Worm (Caenorhabditis elegans): ENCODE measurements around the gene unc-22.

unc-22 gene

ce11 chrIV:11986407-11986806 is 24.4 kb downstream of the unc-22 start:
- TF ChIP-seq lin-39 (tag; optimal IDR thresholded peaks at IDR 0.05) (no peak), ceh-16 (tag; optimal IDR thresholded peaks at IDR 0.05) (no peak), nhr-10 (tag; optimal IDR thresholded peaks at IDR 0.05) (no peak), Y55F3AM.14 (GFP tag; optimal IDR thresholded peaks at IDR 0.05) (no peak), mab-5 (tag; optimal IDR thresholded peaks at IDR 0.05) (no peak), sma-3 (GFP tag; optimal IDR thresholded peaks at IDR 0.05) (no peak), ztf-4 (tag; optimal IDR thresholded peaks at IDR 0.05) (no peak), lin-11 (tag; optimal IDR thresholded peaks at IDR 0.05) (no peak), mdl-1 (tag; optimal IDR thresholded peaks at IDR 0.05) (no peak), unc-39 (tag; optimal IDR thresholded peaks at IDR 0.05) (no peak), blmp-1 (tag; optimal IDR thresholded peaks at IDR 0.05; ENCODE audit: insufficient read depth) (no peak), elt-3 (tag; optimal IDR thresholded peaks at IDR 0.05) (no peak), ama-1 (optimal IDR thresholded peaks at IDR 0.05) (no peak), nhr-23 (tag; optimal IDR thresholded peaks at IDR 0.05) (no peak), zag-1 (tag; optimal IDR thresholded peaks at IDR 0.05) (no peak), nhr-6 (tag; optimal IDR thresholded peaks at IDR 0.05) (no peak), lsy-2 (tag; optimal IDR thresholded peaks at IDR 0.05) (no peak)

DNA sequence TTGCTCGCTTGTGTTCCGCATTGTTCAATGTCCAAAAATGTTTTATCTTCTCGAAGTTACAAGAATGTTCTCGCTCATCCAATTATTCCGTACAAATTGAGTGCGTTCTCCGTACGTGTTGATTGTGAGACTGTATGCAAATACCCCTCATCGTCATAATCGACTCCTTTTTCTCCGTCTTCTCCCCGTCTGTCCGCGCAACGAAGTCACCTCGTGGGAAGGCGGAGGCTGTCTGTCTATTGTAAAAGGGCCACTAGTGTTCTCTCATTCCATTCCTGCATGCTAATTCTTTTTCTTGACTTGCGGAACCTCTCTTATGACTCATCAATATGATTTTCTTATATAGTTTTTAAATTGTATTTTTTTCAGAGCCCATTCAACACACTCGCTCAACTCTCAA is 40.6 kb downstream of the unc-22 start, which contains the start of gene ZK829.9:
Gene ZK829.9, plus strand, starts transcription at position 364 of the 400 bp plus-strand sequence.
- TF ChIP-seq dmd-4 (tag; optimal IDR thresholded peaks at IDR 0.05) = no peak

- TF ChIP-seq elt-1 (tag; optimal IDR thresholded peaks at IDR 0.05) = no peak
- TF ChIP-seq sma-3 (GFP tag; optimal IDR thresholded peaks at IDR 0.05) = no peak
- no peak for TF ChIP-seq ceh-82 (tag; optimal IDR thresholded peaks at IDR 0.05)
- no peak for TF ChIP-seq lsy-2 (tag; optimal IDR thresholded peaks at IDR 0.05)
- TF ChIP-seq nhr-77 (tag; optimal IDR thresholded peaks at IDR 0.05) = no peak
- TF ChIP-seq aly-2 (tag; optimal IDR thresholded peaks at IDR 0.05) = no peak
- TF ChIP-seq nhr-23 (tag; optimal IDR thresholded peaks at IDR 0.05) = no peak
- no peak for TF ChIP-seq lin-39 (tag; optimal IDR thresholded peaks at IDR 0.05)
- TF ChIP-seq snpc-4 (tag; optimal IDR thresholded peaks at IDR 0.05) = no peak
- TF ChIP-seq fos-1 (tag; optimal IDR thresholded peaks at IDR 0.05) = no peak
- no peak for TF ChIP-seq egl-27 (tag; optimal IDR thresholded peaks at IDR 0.05)
- TF ChIP-seq ztf-1 (GFP tag; conservative IDR thresholded peaks at IDR 0.05) = no peak
- TF ChIP-seq unc-55 (GFP tag; optimal IDR thresholded peaks at IDR 0.05) = no peak
These were observed 45.5 kb downstream of the unc-22 start, which contains the start of gene srj-1 for ce11 chrIV:11965327-11965726. TSS of gene srj-1 (minus strand) at chrIV:11965427.

DNA sequence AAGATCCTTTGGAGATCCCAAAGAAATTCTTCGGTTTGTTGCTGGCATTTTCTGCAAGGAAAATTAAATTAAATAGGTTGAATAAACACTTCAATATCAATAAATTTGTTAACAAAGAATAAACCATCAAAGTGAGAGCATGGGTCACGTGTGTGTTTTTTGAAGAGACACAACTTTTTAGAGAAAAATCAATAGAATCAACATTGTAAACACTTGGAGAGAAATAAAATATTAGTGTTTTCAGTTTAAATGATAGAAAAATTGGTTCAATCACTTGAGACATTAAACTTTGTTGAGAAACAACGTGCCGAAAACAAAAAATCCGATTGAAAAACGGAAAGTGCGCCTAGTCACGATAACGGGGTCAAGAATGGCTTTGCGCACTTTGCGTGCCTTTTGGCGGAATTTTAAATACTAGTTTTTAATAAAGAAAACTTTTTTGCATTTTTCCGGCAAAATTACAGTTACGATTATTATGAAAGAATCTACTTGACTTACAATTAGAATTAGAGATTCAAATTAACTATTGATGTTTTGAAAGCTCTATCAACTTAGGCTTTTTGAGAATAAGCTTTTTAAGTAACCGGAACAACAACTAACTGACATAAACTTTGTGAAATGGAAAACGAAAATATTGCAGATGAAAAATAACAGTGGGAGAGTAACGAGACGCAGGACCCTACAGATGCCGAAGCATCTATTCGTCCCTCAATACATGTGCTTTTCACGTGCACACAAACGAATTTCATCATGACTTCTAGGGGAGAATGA is 49.1 kb downstream of the unc-22 start, which contains the start of gene ZK829.7:
Gene ZK829.7, minus strand, starts transcription at position 51 of the 771 bp plus-strand sequence.
- TF ChIP-seq alr-1 (tag; optimal IDR thresholded peaks at IDR 0.05) (no peak), lsy-2 (tag; optimal IDR thresholded peaks at IDR 0.05) (peak; percentile 77 to 89), crh-2 (tag; optimal IDR thresholded peaks at IDR 0.05) (peak; percentile 85), blmp-1 (tag; optimal IDR thresholded peaks at IDR 0.05; ENCODE audit: insufficient read depth) (peak; percentile 13), lin-11 (tag; optimal IDR thresholded peaks at IDR 0.05) (no peak), R02D3.7 (tag; optimal IDR thresholded peaks at IDR 0.05) (peak; percentile 5), peb-1 (tag; optimal IDR thresholded peaks at IDR 0.05) (no peak), aly-2 (tag; optimal IDR thresholded peaks at IDR 0.05) (no peak), elt-3 (tag; optimal IDR thresholded peaks at IDR 0.05) (no peak), unc-39 (tag; optimal IDR thresholded peaks at IDR 0.05) (no peak), nhr-12 (tag; optimal IDR thresholded peaks at IDR 0.05) (no peak), F13H6.1 (tag; optimal IDR thresholded peaks at IDR 0.05) (peak; percentile 68), zag-1 (tag; optimal IDR thresholded peaks at IDR 0.05) (no peak), gmeb-1 (tag; optimal IDR thresholded peaks at IDR 0.05) (peak; percentile 98), ceh-82 (tag; optimal IDR thresholded peaks at IDR 0.05) (no peak), ztf-1 (GFP tag; conservative IDR thresholded peaks at IDR 0.05) (no peak), skn-1 (tag; optimal IDR thresholded peaks at IDR 0.05) (no peak), nhr-21 (tag; optimal IDR thresholded peaks at IDR 0.05) (peak; percentile 52), nhr-237 (tag; optimal IDR thresholded peaks at IDR 0.05) (peak; percentile 65), sma-3 (GFP tag; optimal IDR thresholded peaks at IDR 0.05) (peak; percentile 82), egl-27 (tag; optimal IDR thresholded peaks at IDR 0.05) (peak; percentile 47), nhr-25 (tag; optimal IDR thresholded peaks at IDR 0.05) (peak; percentile 74), ama-1 (optimal IDR thresholded peaks at IDR 0.05) (no peak), nhr-10 (tag; optimal IDR thresholded peaks at IDR 0.05) (no peak), C34F6.9 (tag; optimal IDR thresholded peaks at IDR 0.05) (peak; percentile 73), nhr-11 (tag; optimal IDR thresholded peaks at IDR 0.05) (no peak), dmd-4 (tag; optimal IDR thresholded peaks at IDR 0.05) (no peak), mbf-1 (tag; optimal IDR thresholded peaks at IDR 0.05) (no peak), nhr-129 (tag; optimal IDR thresholded peaks at IDR 0.05) (peak; percentile 51), nhr-6 (tag; optimal IDR thresholded peaks at IDR 0.05) (peak; percentile 75), ZK546.5 (tag; optimal IDR thresholded peaks at IDR 0.05) (peak; percentile 48), mab-5 (tag; optimal IDR thresholded peaks at IDR 0.05) (peak; percentile 30), ztf-11 (tag; optimal IDR thresholded peaks at IDR 0.05) (no peak), mdl-1 (tag; optimal IDR thresholded peaks at IDR 0.05) (peak in 1 of 2 experiments; percentile 11), lin-13 (GFP tag; optimal IDR thresholded peaks at IDR 0.05) (peak; percentile 81), lin-39 (tag; optimal IDR thresholded peaks at IDR 0.05) (no peak), nhr-77 (tag; optimal IDR thresholded peaks at IDR 0.05) (peak; percentile 20)
